Worm (Caenorhabditis elegans): ENCODE measurements around the gene srsx-32.

srsx-32 gene

ce11 chrV:7005964-7006363 lies 11.2 kb upstream of the srsx-32 start, which contains the start of gene spig-10 (continued):
- no peak for TF ChIP-seq hlh-26 (GFP tag; conservative IDR thresholded peaks at IDR 0.05)
- TF ChIP-seq ZK185.1 (tag; optimal IDR thresholded peaks at IDR 0.05; ENCODE audit: poor library complexity, severe bottlenecking) = no peak

ce11 chrV:7007307-7007706 lies 9.9 kb upstream of the srsx-32 start, which contains the start of gene drd-10:
Gene drd-10 (plus strand): TSS chrV:7007607.
- TF ChIP-seq B0019.2 (GFP tag; conservative IDR thresholded peaks at IDR 0.05) = no peak
- TF ChIP-seq C06A6.2 (GFP tag; conservative IDR thresholded peaks at IDR 0.05) = no peak
- TF ChIP-seq cebp-1 (GFP tag; IDR thresholded peaks at IDR 0.05) = no peak
- TF ChIP-seq cebp-1 (tag; optimal IDR thresholded peaks at IDR 0.05) = no peak
- TF ChIP-seq K11D2.4 (GFP tag; IDR thresholded peaks at IDR 0.05) = no peak
- TF ChIP-seq sdz-38 (tag; optimal IDR thresholded peaks at IDR 0.05) = no peak
- TF ChIP-seq F33H1.4 (GFP tag; IDR thresholded peaks at IDR 0.05) = no peak
- no peak for TF ChIP-seq mel-28 (tag; optimal IDR thresholded peaks at IDR 0.05; ENCODE audit: borderline replicate concordance)
- TF ChIP-seq attf-6 (GFP tag; IDR thresholded peaks at IDR 0.05) = no peak

- TF ChIP-seq cebp-2 (GFP tag; IDR thresholded peaks at IDR 0.05) (no peak), C17E4.6 (GFP tag; IDR thresholded peaks at IDR 0.05) (no peak), F39B2.1 (GFP tag; IDR thresholded peaks at IDR 0.05) (no peak), akir-1 (GFP tag; optimal IDR thresholded peaks at IDR 0.05) (no peak), nhr-179 (tag; optimal IDR thresholded peaks at IDR 0.05) (no peak), dox-1 (GFP tag; IDR thresholded peaks at IDR 0.05) (no peak), F23B12.7 (tag; optimal IDR thresholded peaks at IDR 0.05; ENCODE audit: insufficient read depth) (no peak), ztf-28 (GFP tag; IDR thresholded peaks at IDR 0.05) (no peak), attf-5 (GFP tag; optimal IDR thresholded peaks at IDR 0.05) (no peak), sptf-2 (GFP tag; optimal IDR thresholded peaks at IDR 0.05) (no peak), T26A5.8 (tag; optimal IDR thresholded peaks at IDR 0.05) (no peak), F33H1.4 (GFP tag; IDR thresholded peaks at IDR 0.05) (no peak), aptf-3 (GFP tag; IDR thresholded peaks at IDR 0.05) (no peak), dpl-1 (GFP tag; optimal IDR thresholded peaks at IDR 0.05) (no peak)
Observed at ce11 chrV:7009461-7009860, 7.7 kb upstream of the srsx-32 start, which contains the start of gene C33G8.2. Gene C33G8.2 (plus strand): TSS chrV:7009761.

ce11 chrV:7012617-7013016 lies 4.5 kb upstream of the srsx-32 start, which contains the start of gene srw-127:
Gene srw-127 (plus strand): TSS chrV:7012917.
- TF ChIP-seq tbp1 (GFP tag; optimal IDR thresholded peaks at IDR 0.05) = no peak
- no peak for TF ChIP-seq F39B2.1 (GFP tag; IDR thresholded peaks at IDR 0.05)
- TF ChIP-seq athp-1 (tag; optimal IDR thresholded peaks at IDR 0.05) = no peak
- TF ChIP-seq F37B4.10 (GFP tag; IDR thresholded peaks at IDR 0.05) = no peak
- TF ChIP-seq pbrm-1 (GFP tag; IDR thresholded peaks at IDR 0.05) = no peak
- no peak for TF ChIP-seq aptf-2 (GFP tag; conservative IDR thresholded peaks at IDR 0.05)
- no peak for TF ChIP-seq attf-6 (GFP tag; IDR thresholded peaks at IDR 0.05)
- no peak for TF ChIP-seq dpl-1 (GFP tag; optimal IDR thresholded peaks at IDR 0.05)
- no peak for TF ChIP-seq ceh-27 (GFP tag; optimal IDR thresholded peaks at IDR 0.05)
- no peak for TF ChIP-seq tbx-9 (tag; optimal IDR thresholded peaks at IDR 0.05; ENCODE audit: borderline replicate concordance)
- no peak for TF ChIP-seq attf-3 (GFP tag; conservative IDR thresholded peaks at IDR 0.05)
- TF ChIP-seq chd-7 (tag; optimal IDR thresholded peaks at IDR 0.05) = no peak
- no peak for TF ChIP-seq attf-5 (GFP tag; optimal IDR thresholded peaks at IDR 0.05)
- no peak for TF ChIP-seq snpc-4 (GFP tag; optimal IDR thresholded peaks at IDR 0.05)
- TF ChIP-seq snpc-4 (tag; optimal IDR thresholded peaks at IDR 0.05) = no peak
- no peak for TF ChIP-seq nhr-27 (tag; optimal IDR thresholded peaks at IDR 0.05)
- TF ChIP-seq C17E4.6 (GFP tag; IDR thresholded peaks at IDR 0.05) = no peak
- no peak for TF ChIP-seq egl-18 (GFP tag; IDR thresholded peaks at IDR 0.05)
